Worm (Caenorhabditis elegans): ENCODE data around the gene ZK512.8.

ce11 chrIII:9172702-9173101 is 26.8 kb downstream of the ZK512.8 start, which contains the start of gene ina-1:
- TF ChIP-seq hmbx-1 (tag; optimal IDR thresholded peaks at IDR 0.05) (no peak), ama-1 (optimal IDR thresholded peaks at IDR 0.05) (no peak), ets-7 (tag; optimal IDR thresholded peaks at IDR 0.05) (no peak), flt-1 (GFP tag; IDR thresholded peaks at IDR 0.05) (no peak), aly-1 (tag; optimal IDR thresholded peaks at IDR 0.05) (no peak), tbx-37 (GFP tag; conservative IDR thresholded peaks at IDR 0.05) (no peak), tra-4 (tag; optimal IDR thresholded peaks at IDR 0.05) (no peak), F13C5.2 (tag; optimal IDR thresholded peaks at IDR 0.05) (no peak), hnd-1 (tag; optimal IDR thresholded peaks at IDR 0.05) (no peak)
